Worm (Caenorhabditis elegans) whole organism, L2 larva: ENCODE measurements around the gene gpx-5.

ENCODE experiments used
- ZK546.5 ChIP-seq: sonication (generic microtip); optimal IDR thresholded peaks from 2 replicates; lab custom pipeline; 2017; ENCODE audit warnings: missing biosample characterization, missing genetic modification characterization
- gmeb-1 ChIP-seq: fragments of 150-350 bp; optimal IDR thresholded peaks from 2 replicates; lab custom pipeline; 2014; ENCODE audit warnings: missing biosample characterization, missing genetic modification characterization
- lin-39 ChIP-seq: fragments of 150-350 bp; optimal IDR thresholded peaks from 2 replicates; lab custom pipeline; 2014; ENCODE audit warnings: missing biosample characterization, missing genetic modification reagents, missing genetic modification characterization
- nhr-237 ChIP-seq: fragments of 150-350 bp; optimal IDR thresholded peaks from 2 replicates; lab custom pipeline; 2014; ENCODE audit warnings: missing biosample characterization, missing genetic modification characterization
- nhr-77 ChIP-seq: fragments of 150-350 bp; optimal IDR thresholded peaks from 2 replicates; lab custom pipeline; 2014; ENCODE audit warnings: missing biosample characterization, missing genetic modification characterization
- skn-1 ChIP-seq: sonication (generic microtip); optimal IDR thresholded peaks from 2 replicates; lab custom pipeline; 2017; ENCODE audit warnings: missing biosample characterization, missing genetic modification characterization
- snpc-4 ChIP-seq: fragments of 150-350 bp; optimal IDR thresholded peaks from 2 replicates; lab custom pipeline; 2014; ENCODE audit warnings: missing biosample characterization, missing genetic modification characterization
- zag-1 ChIP-seq: fragments of 150-350 bp; optimal IDR thresholded peaks from 2 replicates; lab custom pipeline; 2014; ENCODE audit warnings: missing biosample characterization, missing genetic modification characterization

DNA sequence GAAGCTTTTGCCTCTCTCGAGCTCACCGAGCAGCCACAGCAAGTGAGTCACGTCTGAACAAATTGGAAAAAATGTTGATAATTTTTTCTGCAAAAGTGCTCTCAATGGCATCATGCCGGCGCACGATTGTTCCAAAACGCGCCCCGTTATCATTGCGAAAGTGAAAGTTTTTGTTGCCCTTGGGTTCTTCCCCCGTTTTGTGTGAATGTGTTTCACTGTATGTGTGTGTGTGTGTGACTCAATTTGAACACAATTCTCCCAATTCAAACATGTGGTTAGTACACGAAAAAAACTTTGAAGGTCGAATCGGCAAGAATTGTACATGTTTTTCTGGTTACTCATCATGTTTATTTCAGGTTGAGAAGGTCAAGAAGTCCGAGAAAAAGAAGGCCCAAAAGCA is 31.4 kb upstream of the gpx-5 start:
- TF ChIP-seq nhr-77 = no peak
- TF ChIP-seq snpc-4 = no peak
- no peak for TF ChIP-seq ZK546.5 (tag; lab: Kevin White, UChicago)
- no peak for TF ChIP-seq zag-1 (tag; lab: Kevin White, UChicago)
- no peak for TF ChIP-seq nhr-237
- no peak for TF ChIP-seq skn-1
- TF ChIP-seq lin-39 = no peak
- TF ChIP-seq gmeb-1 (tag; lab: Kevin White, UChicago) = peak; percentile 11
